Worm (Caenorhabditis elegans) whole organism, midembryonic: ENCODE measurements around the gene F22B8.3.

ENCODE experiments used
- T22C8.4 ChIP-seq: fragments of 200-800 bp; sonication (Bioruptor generic); IDR thresholded peaks from 2 replicates; pipeline ENCODE4 v1.3.6; 2022; ENCODE audit warnings: missing genetic modification characterization, missing compliant biosample characterization
- cog-1 ChIP-seq: sonication (generic microtip); optimal IDR thresholded peaks from 2 replicates; lab custom pipeline; 2016; ENCODE audit warnings: missing genetic modification characterization, missing compliant biosample characterization
- flt-1 ChIP-seq: fragments of 200-800 bp; sonication (Bioruptor generic); IDR thresholded peaks from 2 replicates; pipeline ENCODE4 v1.3.6; 2022; ENCODE audit warnings: missing genetic modification characterization, missing compliant biosample characterization
- klf-2 ChIP-seq: fragments of 200-800 bp; sonication (Bioruptor generic); conservative IDR thresholded peaks from 2 replicates; pipeline ENCODE4 v1.3.6; 2022; ENCODE audit warnings: missing genetic modification reagents, missing genetic modification characterization, missing compliant biosample characterization
- med-1 ChIP-seq: sonication (generic microtip); optimal IDR thresholded peaks from 2 replicates; lab custom pipeline; 2017; ENCODE audit warnings: missing genetic modification characterization, mild to moderate bottlenecking, missing compliant biosample characterization, antibody characterized with exemption, missing genetic modification reagents; ENCODE audit not compliant: insufficient read depth
- ref-1 ChIP-seq: fragments of 200-800 bp; sonication (Bioruptor generic); conservative IDR thresholded peaks from 2 replicates; pipeline ENCODE4 v1.3.6; 2022; ENCODE audit warnings: missing genetic modification reagents, missing genetic modification characterization, missing compliant biosample characterization
- tab-1 ChIP-seq: fragments of 200-800 bp; sonication (Bioruptor generic); IDR thresholded peaks from 2 replicates; pipeline ENCODE4 v1.3.6; 2022; ENCODE audit warnings: missing genetic modification characterization, missing compliant biosample characterization
- ztf-23 ChIP-seq: fragments of 200-800 bp; sonication (Bioruptor generic); IDR thresholded peaks from 2 replicates; pipeline ENCODE4 v1.3.6; 2022; ENCODE audit warnings: missing genetic modification reagents, missing genetic modification characterization, missing compliant biosample characterization
- ztf-29 ChIP-seq: fragments of 200-800 bp; sonication (Bioruptor generic); IDR thresholded peaks from 2 replicates; pipeline ENCODE4 v1.3.6; 2022; ENCODE audit warnings: missing genetic modification reagents, missing genetic modification characterization, missing compliant biosample characterization

Gene F22B8.3

DNA sequence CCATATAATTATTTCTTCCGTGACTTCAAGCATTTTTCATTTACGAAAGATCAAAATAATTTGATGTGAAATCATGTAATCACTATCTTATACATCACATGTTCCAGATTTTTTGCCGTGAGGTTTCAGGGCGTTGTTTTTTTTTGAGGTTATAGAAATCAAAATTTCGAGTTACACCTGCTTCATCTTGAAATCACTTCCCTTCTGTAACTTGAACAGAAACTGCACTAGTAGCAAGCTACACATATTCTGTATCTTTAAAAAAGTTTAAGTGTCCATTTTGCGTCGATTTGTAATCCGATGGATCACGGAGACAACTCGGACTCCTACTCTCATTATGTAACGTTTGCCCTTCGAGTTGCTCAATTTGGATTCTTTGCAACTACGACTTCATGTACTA, at the start of gene F22B8.3:
TSS of gene F22B8.3 (plus strand) at position 301 of the 400 bp plus-strand sequence.
- TF ChIP-seq flt-1 (GFP tag; lab: Robert Waterston, UW) = no peak

DNA sequence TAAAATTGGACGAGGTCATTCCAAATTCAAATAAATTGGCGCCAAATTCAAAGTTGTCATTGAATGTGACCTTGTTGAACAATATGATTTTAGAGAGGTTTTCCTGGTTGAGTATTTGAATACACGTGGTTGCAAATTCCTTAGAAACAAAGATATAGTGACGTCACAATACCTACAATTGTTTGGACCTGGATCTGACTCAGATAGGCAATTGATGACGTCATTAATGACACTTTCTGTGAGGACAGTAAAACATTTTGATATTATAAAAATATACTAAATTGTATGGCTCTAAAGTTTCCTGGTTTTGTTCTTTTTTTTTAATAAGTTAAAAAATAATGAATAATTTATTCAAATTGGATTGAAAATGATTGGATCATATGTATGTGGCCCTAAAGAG, 49.4 kb upstream of the F22B8.3 start:
- TF ChIP-seq tab-1 (GFP tag; lab: Robert Waterston, UW) (no peak), cog-1 (no peak), med-1 (GFP tag; lab: Kevin White, UChicago) (no peak), ztf-29 (no peak), T22C8.4 (GFP tag; lab: Robert Waterston, UW) (no peak), klf-2 (no peak)

DNA sequence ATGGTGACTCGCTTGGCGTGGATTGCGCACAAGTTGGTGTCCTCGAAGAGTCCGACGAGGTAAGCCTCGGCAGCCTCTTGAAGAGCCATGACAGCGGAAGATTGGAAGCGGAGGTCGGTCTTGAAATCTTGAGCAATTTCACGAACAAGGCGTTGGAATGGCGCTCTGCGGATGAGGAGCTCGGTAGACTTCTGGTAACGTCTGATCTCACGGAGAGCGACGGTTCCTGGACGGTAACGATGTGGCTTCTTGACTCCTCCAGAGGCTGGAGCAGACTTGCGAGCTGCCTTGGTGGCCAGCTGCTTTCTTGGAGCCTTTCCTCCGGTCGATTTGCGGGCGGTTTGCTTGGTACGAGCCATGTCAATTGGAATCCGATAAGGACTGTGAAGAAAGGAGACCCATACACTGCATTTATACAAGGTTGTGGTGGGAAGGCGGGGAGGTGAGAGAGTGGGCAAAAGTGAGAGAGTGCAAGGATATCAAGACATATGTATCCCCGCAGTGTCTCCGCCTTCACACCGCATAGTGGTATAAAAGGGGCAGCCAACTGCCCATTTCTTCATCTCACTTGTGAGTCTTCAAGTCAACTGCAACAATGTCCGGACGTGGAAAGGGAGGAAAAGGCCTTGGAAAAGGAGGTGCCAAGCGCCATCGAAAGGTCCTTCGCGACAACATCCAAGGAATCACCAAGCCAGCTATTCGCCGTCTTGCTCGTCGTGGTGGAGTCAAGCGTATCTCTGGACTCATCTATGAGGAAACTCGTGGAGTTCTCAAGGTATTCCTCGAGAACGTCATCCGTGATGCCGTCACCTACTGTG, 48.7 kb upstream of the F22B8.3 start, which contains the start of the genes his-2 and his-1:
TSS of gene his-2 (minus strand) at position 359 of the 818 bp plus-strand sequence.
TSS of gene his-1 (plus strand) at position 596 of the 818 bp plus-strand sequence.
- TF ChIP-seq klf-2 = 0 out of 2 replicates have a peak, but pooled peaks have one; percentile 3
- peak; percentile 81 for TF ChIP-seq flt-1 (GFP tag; lab: Robert Waterston, UW)
- 0 out of 2 replicates have a peak, but pooled peaks have one; percentile 35 for TF ChIP-seq ztf-23 (GFP tag; lab: Robert Waterston, UW)

DNA sequence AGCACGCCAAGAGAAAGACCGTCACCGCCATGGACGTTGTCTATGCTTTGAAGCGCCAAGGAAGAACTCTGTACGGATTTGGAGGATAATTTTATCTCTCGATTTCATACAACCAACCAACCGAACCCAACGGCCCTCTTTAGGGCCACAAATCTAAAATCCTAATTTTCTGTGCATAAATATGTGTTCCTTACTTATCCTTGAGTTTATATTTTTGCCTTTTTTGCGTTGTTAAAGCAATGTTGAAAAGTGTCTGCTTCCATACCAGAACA, 48.1 kb upstream of the F22B8.3 start:
- TF ChIP-seq tab-1 (GFP tag; lab: Robert Waterston, UW) (no peak), med-1 (GFP tag; lab: Kevin White, UChicago) (no peak), ztf-23 (GFP tag; lab: Robert Waterston, UW) (no peak), flt-1 (GFP tag; lab: Robert Waterston, UW) (no peak; the same call in 1 of the 2 replicates), klf-2 (no peak), T22C8.4 (GFP tag; lab: Robert Waterston, UW) (no peak), cog-1 (no peak), ref-1 (GFP tag; lab: Robert Waterston, UW) (no peak), ztf-29 (no peak)

DNA sequence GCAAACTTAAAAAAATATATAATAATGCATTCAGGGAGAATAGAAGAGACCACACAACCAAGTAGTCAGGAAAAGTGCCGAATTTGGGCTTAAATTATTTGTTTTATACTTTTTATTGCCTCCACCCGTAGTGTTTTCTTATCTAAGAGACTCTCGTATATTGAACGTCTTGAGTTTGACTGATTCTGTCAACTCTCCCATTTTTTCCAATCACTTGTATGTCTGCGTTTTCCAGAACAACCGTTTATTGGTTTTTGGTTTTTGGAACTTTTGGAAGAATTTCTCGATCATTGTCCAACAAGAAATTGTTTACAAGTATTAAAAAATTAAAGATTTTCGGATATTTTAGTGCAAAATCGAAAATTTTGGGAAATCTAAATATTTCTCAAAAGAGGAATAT, 47.1 kb upstream of the F22B8.3 start:
- no peak for TF ChIP-seq ztf-23 (GFP tag; lab: Robert Waterston, UW)
- no peak for TF ChIP-seq klf-2
- no peak for TF ChIP-seq tab-1 (GFP tag; lab: Robert Waterston, UW)
- TF ChIP-seq med-1 (GFP tag; lab: Kevin White, UChicago) = no peak
- no peak for TF ChIP-seq ref-1 (GFP tag; lab: Robert Waterston, UW)

DNA sequence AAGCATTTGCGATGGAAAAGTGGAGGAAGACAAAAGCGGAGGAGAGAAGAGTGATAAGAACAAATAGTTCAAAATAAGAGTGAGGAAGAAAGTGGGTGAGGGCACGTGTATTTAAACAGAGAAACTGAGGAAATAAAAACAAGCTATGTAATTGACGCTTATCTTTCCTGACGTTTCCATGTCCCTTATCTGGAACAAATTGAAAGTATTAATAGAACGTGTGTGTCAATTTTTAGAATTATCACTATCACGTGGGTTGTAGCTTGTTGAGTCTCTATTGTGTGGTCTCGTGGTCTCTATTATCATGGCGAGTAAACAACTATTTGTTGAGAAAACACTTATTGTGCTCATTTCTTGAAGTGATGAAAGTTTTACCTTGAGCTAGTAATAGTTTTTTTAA, 44.9 kb upstream of the F22B8.3 start, which contains the start of gene T10C6.15:
TSS of gene T10C6.15 (minus strand) at position 104 of the 400 bp plus-strand sequence.
- no peak for TF ChIP-seq cog-1
- TF ChIP-seq med-1 (GFP tag; lab: Kevin White, UChicago) = no peak
- TF ChIP-seq ztf-23 (GFP tag; lab: Robert Waterston, UW) = no peak
- TF ChIP-seq ref-1 (GFP tag; lab: Robert Waterston, UW) = no peak
- no peak for TF ChIP-seq klf-2
- TF ChIP-seq tab-1 (GFP tag; lab: Robert Waterston, UW) = no peak
- TF ChIP-seq T22C8.4 (GFP tag; lab: Robert Waterston, UW) = no peak
- TF ChIP-seq flt-1 (GFP tag; lab: Robert Waterston, UW) = no peak
- TF ChIP-seq ztf-29 = no peak

DNA sequence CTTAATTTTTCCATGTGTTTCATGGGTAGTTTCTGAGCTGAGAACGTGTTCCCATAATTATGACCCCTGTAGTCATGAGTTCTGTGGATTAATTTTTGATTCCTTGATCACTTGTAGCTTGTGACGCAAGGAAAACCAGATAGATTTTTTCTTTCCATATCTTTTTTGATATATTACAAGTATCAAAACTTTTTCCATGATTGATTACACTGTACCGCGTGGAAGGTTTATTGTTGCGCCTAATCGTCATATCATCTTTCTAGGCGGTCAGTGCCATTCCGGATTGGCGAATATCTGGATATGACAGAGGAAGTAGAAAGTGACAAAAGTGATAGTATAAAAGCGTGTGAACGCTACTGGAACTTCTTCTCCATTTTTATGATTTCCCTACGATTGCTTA, 44.2 kb upstream of the F22B8.3 start, which contains the start of gene ZK285.2:
TSS of gene ZK285.2 (plus strand) at position 301 of the 400 bp plus-strand sequence.
- TF ChIP-seq ztf-29 (no peak), flt-1 (GFP tag; lab: Robert Waterston, UW) (no peak), klf-2 (no peak), tab-1 (GFP tag; lab: Robert Waterston, UW) (no peak)

DNA sequence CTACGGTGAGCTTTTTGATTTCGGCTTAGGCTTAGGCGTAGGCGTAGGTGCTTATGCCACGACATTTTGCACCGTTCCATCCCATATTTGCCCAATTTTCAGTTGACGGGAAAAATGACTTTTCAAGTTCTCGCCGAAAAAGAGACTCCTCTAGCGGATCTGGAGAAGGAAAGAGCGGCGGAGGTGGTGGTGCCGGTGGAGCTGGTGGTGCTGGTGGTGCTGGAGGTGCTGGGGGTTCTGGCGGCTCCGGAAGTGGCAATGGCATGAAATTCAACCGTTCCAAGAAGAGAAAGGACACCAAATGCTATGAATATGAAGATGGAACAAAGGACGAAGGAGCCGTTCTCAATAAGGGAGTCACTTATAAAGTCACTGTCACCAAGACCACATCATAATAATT, 43.7 kb upstream of the F22B8.3 start:
- TF ChIP-seq T22C8.4 (GFP tag; lab: Robert Waterston, UW) (no peak), med-1 (GFP tag; lab: Kevin White, UChicago) (no peak), ref-1 (GFP tag; lab: Robert Waterston, UW) (no peak), ztf-23 (GFP tag; lab: Robert Waterston, UW) (no peak), flt-1 (GFP tag; lab: Robert Waterston, UW) (no peak), klf-2 (no peak), ztf-29 (no peak), cog-1 (no peak), tab-1 (GFP tag; lab: Robert Waterston, UW) (no peak)

DNA sequence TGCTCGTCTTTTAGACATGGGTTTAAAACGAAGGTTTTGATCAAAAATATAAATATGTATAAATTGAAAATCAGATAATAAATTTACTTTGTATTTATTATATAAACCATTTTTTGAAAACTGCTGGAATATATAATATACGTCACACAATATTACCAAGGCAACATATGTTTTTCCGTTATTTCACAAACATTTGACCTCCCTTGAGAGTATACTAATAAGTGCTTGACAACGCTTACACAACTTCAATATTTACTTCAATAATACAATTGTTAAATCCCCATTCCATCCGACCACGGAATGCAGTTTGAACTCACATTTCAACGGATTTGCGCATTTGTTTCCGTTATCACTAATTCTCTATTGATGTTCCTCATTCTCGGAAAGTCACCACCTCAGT, 43.3 kb upstream of the F22B8.3 start, which contains the start of gene str-198:
TSS of gene str-198 (plus strand) at position 301 of the 400 bp plus-strand sequence.
- no peak for TF ChIP-seq klf-2
- TF ChIP-seq ztf-29 = no peak
- TF ChIP-seq ztf-23 (GFP tag; lab: Robert Waterston, UW) = no peak
- TF ChIP-seq T22C8.4 (GFP tag; lab: Robert Waterston, UW) = no peak
- no peak for TF ChIP-seq tab-1 (GFP tag; lab: Robert Waterston, UW)
- no peak for TF ChIP-seq cog-1
- no peak for TF ChIP-seq flt-1 (GFP tag; lab: Robert Waterston, UW)
- TF ChIP-seq ref-1 (GFP tag; lab: Robert Waterston, UW) = no peak
- TF ChIP-seq med-1 (GFP tag; lab: Kevin White, UChicago) = no peak

DNA sequence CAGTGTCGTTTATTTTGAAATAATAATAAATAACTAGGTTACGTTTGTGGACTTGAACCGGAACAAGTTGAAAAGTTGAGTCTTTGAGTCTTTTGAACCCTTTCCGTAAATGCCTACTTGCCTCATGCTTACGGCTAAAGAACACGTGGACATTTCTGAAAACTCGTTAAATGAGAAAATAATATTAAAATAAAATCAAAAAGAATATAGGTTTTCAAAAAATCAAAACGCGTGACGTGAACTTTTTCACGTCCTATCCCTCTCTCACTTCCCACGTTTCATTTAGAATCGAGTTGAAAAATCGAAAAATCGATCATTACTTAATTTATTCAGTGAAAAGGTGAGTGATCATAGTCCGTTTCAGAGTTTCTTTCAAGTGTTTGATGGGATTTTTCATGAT, 41.6 kb upstream of the F22B8.3 start, which contains the start of gene best-12:
TSS of gene best-12 (plus strand) at position 301 of the 400 bp plus-strand sequence.
- TF ChIP-seq cog-1 (no peak), T22C8.4 (GFP tag; lab: Robert Waterston, UW) (no peak), klf-2 (no peak), flt-1 (GFP tag; lab: Robert Waterston, UW) (no peak), med-1 (GFP tag; lab: Kevin White, UChicago) (no peak), ref-1 (GFP tag; lab: Robert Waterston, UW) (no peak), ztf-23 (GFP tag; lab: Robert Waterston, UW) (no peak), ztf-29 (no peak), tab-1 (GFP tag; lab: Robert Waterston, UW) (no peak)
